Fruit fly (Drosophila melanogaster) whole organism, embryonic: ENCODE data around the gene CG5853.

Experiments
- Adf1 ChIP-seq: fragments of 200-800 bp; sonication (Bioruptor generic); IDR thresholded peaks from 2 replicates; pipeline ENCODE4 v1.3.6; 2022; ENCODE audit warnings: missing biosample characterization, missing genetic modification characterization
- Atf3 ChIP-seq: fragments of 200-800 bp; sonication (Bioruptor generic); optimal IDR thresholded peaks from 3 replicates; lab custom pipeline; 2016; ENCODE audit warnings: missing biosample characterization, missing genetic modification characterization
- Awh ChIP-seq: fragments of 200-800 bp; sonication (Bioruptor generic); IDR thresholded peaks from 2 replicates; pipeline ENCODE4, ENCODE4 v1.3.6; 2022; ENCODE audit warnings: missing biosample characterization, missing genetic modification characterization
- Bdp1 ChIP-seq: fragments of 200-800 bp; sonication (Bioruptor generic); optimal IDR thresholded peaks from 3 replicates; lab custom pipeline; 2016; ENCODE audit warnings: missing biosample characterization, missing genetic modification characterization
- CG10147 ChIP-seq: fragments of 200-800 bp; sonication (Bioruptor generic); optimal IDR thresholded peaks from 2 replicates; lab custom pipeline; 2019; ENCODE audit warnings: missing biosample characterization, mild to moderate bottlenecking, missing genetic modification characterization, moderate library complexity
- CG10321 ChIP-seq: fragments of 200-800 bp; sonication (Bioruptor generic); IDR thresholded peaks from 2 replicates; pipeline ENCODE4 v1.3.6; 2022; ENCODE audit warnings: missing biosample characterization, missing genetic modification characterization
- CG10654 ChIP-seq: fragments of 200-800 bp; sonication (Bioruptor generic); optimal IDR thresholded peaks from 2 replicates; lab custom pipeline; 2016; ENCODE audit warnings: missing biosample characterization, missing genetic modification characterization
- CG12744 ChIP-seq: fragments of 200-800 bp; sonication (Bioruptor generic); optimal IDR thresholded peaks from 2 replicates; lab custom pipeline; 2016; ENCODE audit warnings: missing biosample characterization, missing genetic modification characterization
- CG13287 ChIP-seq: fragments of 200-800 bp; sonication (Bioruptor generic); IDR thresholded peaks from 2 replicates; pipeline ENCODE4 v1.3.6; 2022; ENCODE audit warnings: missing biosample characterization, missing genetic modification characterization; ENCODE audit not compliant: partially characterized antibody
- CG13296 ChIP-seq: fragments of 200-800 bp; sonication (Bioruptor generic); optimal IDR thresholded peaks from 3 replicates; lab custom pipeline; 2018; ENCODE audit warnings: missing biosample characterization, mild to moderate bottlenecking, missing genetic modification characterization
- CG13424 ChIP-seq: fragments of 200-800 bp; sonication (Bioruptor generic); optimal IDR thresholded peaks from 2 replicates; lab custom pipeline; 2019; ENCODE audit warnings: missing biosample characterization, mild to moderate bottlenecking, missing genetic modification characterization, moderate library complexity
- CG14667 ChIP-seq: fragments of 200-800 bp; sonication (Bioruptor generic); IDR thresholded peaks from 2 replicates; pipeline ENCODE4 v1.3.6; 2022; ENCODE audit warnings: missing biosample characterization, missing genetic modification characterization
- CG17359 ChIP-seq: fragments of 200-800 bp; sonication (Bioruptor generic); optimal IDR thresholded peaks from 3 replicates; lab custom pipeline; 2018; ENCODE audit warnings: missing biosample characterization, mild to moderate bottlenecking, missing genetic modification characterization, moderate library complexity
- CG17568 ChIP-seq: fragments of 200-800 bp; sonication (Bioruptor generic); optimal IDR thresholded peaks from 2 replicates; lab custom pipeline; 2018; ENCODE audit warnings: missing biosample characterization, mild to moderate bottlenecking, missing genetic modification characterization, moderate library complexity
- CG18262 ChIP-seq: fragments of 200-800 bp; optimal IDR thresholded peaks from 3 replicates; lab custom pipeline; 2019; ENCODE audit warnings: missing biosample characterization, mild to moderate bottlenecking, missing genetic modification characterization, moderate library complexity
- CG18764 ChIP-seq: fragments of 200-800 bp; sonication (Bioruptor generic); optimal IDR thresholded peaks from 3 replicates; lab custom pipeline; 2016; ENCODE audit warnings: missing biosample characterization, missing genetic modification characterization
- CG2129 ChIP-seq: fragments of 200-800 bp; sonication (Bioruptor generic); IDR thresholded peaks from 2 replicates; pipeline ENCODE4 v1.3.6; 2022; ENCODE audit warnings: missing biosample characterization, missing genetic modification characterization; ENCODE audit not compliant: partially characterized antibody
- CG31224 ChIP-seq: fragments of 200-800 bp; sonication (Bioruptor generic); IDR thresholded peaks from 2 replicates; pipeline ENCODE4 v1.3.6; 2022; ENCODE audit warnings: missing biosample characterization, missing genetic modification characterization
- CG33213 ChIP-seq: fragments of 200-800 bp; sonication (Bioruptor generic); optimal IDR thresholded peaks from 3 replicates; lab custom pipeline; 2016; ENCODE audit warnings: missing biosample characterization, missing genetic modification characterization
- CG3407 ChIP-seq: fragments of 200-800 bp; sonication (Bioruptor generic); optimal IDR thresholded peaks from 2 replicates; lab custom pipeline; 2018; ENCODE audit warnings: missing biosample characterization, mild to moderate bottlenecking, missing genetic modification characterization
- CG3995 ChIP-seq: fragments of 200-800 bp; sonication (Bioruptor generic); optimal IDR thresholded peaks from 3 replicates; lab custom pipeline; 2016; ENCODE audit warnings: missing biosample characterization, missing genetic modification characterization
- CG6272 ChIP-seq: fragments of 200-800 bp; sonication (Bioruptor generic); IDR thresholded peaks from 2 replicates; pipeline ENCODE4 v1.3.6; 2022; ENCODE audit warnings: missing biosample characterization, missing genetic modification characterization
- CG6654 ChIP-seq: fragments of 200-800 bp; sonication (Bioruptor generic); optimal IDR thresholded peaks from 2 replicates; lab custom pipeline; 2017; ENCODE audit warnings: missing biosample characterization, mild to moderate bottlenecking, missing genetic modification characterization
- CG8089 ChIP-seq: fragments of 200-800 bp; sonication (Bioruptor generic); optimal IDR thresholded peaks from 3 replicates; lab custom pipeline; 2016; ENCODE audit warnings: missing biosample characterization, missing genetic modification characterization
- CG8290 ChIP-seq, 3 experiments: fragments of 200-800 bp; sonication (Bioruptor generic); optimal IDR thresholded peaks; 2 replicates each; lab custom pipeline; 2016 to 2019; ENCODE audit warnings: missing biosample characterization in 3 of 3, missing genetic modification characterization in 3 of 3, mild to moderate bottlenecking in 2 of 3, moderate library complexity in 1 of 3
- CG8478 ChIP-seq: fragments of >200 bp; optimal IDR thresholded peaks from 2 replicates; lab custom pipeline; 2018
- Deaf1 ChIP-seq: fragments of 200-800 bp; optimal IDR thresholded peaks from 3 replicates; lab custom pipeline; 2019; ENCODE audit warnings: missing biosample characterization, mild to moderate bottlenecking, missing genetic modification characterization, moderate library complexity
- Med ChIP-seq: fragments of 200-800 bp; sonication (Bioruptor generic); peaks from one replicate; lab custom pipeline; 2016; ENCODE audit warnings: missing biosample characterization, missing genetic modification characterization, mild to moderate bottlenecking, inconsistent platforms, moderate library complexity
- NK7.1 ChIP-seq: fragments of 200-800 bp; sonication (Bioruptor generic); optimal IDR thresholded peaks from 3 replicates; lab custom pipeline; 2016; ENCODE audit warnings: missing biosample characterization, missing genetic modification characterization
- Opbp ChIP-seq: fragments of 200-800 bp; sonication (Bioruptor generic); IDR thresholded peaks from 3 replicates; pipeline ENCODE4 v1.3.6; 2022; ENCODE audit warnings: missing biosample characterization, missing genetic modification characterization; ENCODE audit not compliant: partially characterized antibody
- Pdp1 ChIP-seq, 2 experiments: fragments of 200-800 bp; sonication (Bioruptor generic); optimal IDR thresholded peaks; 3 replicates each; lab custom pipeline; 2016; ENCODE audit warnings: missing biosample characterization in 2 of 2, missing genetic modification characterization in 2 of 2, mild to moderate bottlenecking in 1 of 2, moderate library complexity in 1 of 2
- Ptx1 ChIP-seq: fragments of 200-800 bp; sonication (Bioruptor generic); IDR thresholded peaks from 2 replicates; pipeline ENCODE4 v1.3.6; 2022; ENCODE audit warnings: missing biosample characterization, missing genetic modification characterization
- Rx ChIP-seq: fragments of 200-800 bp; sonication (Bioruptor generic); IDR thresholded peaks from 2 replicates; pipeline ENCODE4 v1.3.6; 2022; ENCODE audit warnings: missing biosample characterization, missing genetic modification characterization
- YL-1 ChIP-seq: fragments of 200-800 bp; sonication (Bioruptor generic); optimal IDR thresholded peaks from 3 replicates; lab custom pipeline; 2017; ENCODE audit warnings: missing biosample characterization, mild to moderate bottlenecking, missing genetic modification characterization
- ase ChIP-seq: fragments of 200-800 bp; sonication (Bioruptor generic); IDR thresholded peaks from 3 replicates; pipeline ENCODE4 v1.3.6; 2022; ENCODE audit warnings: missing biosample characterization, missing genetic modification characterization
- bigmax ChIP-seq: fragments of 200-800 bp; sonication (Bioruptor generic); optimal IDR thresholded peaks from 2 replicates; lab custom pipeline; 2018; ENCODE audit warnings: missing biosample characterization, mild to moderate bottlenecking, missing genetic modification characterization
- caup ChIP-seq: fragments of 200-800 bp; sonication (Bioruptor generic); optimal IDR thresholded peaks from 3 replicates; lab custom pipeline; 2017; ENCODE audit warnings: missing biosample characterization, mild to moderate bottlenecking, missing genetic modification characterization, moderate library complexity; ENCODE audit not compliant: severe bottlenecking
- corto ChIP-seq: fragments of 200-800 bp; sonication (Bioruptor generic); optimal IDR thresholded peaks from 2 replicates; lab custom pipeline; 2016; ENCODE audit warnings: missing biosample characterization, mild to moderate bottlenecking, missing genetic modification characterization, moderate library complexity
- crol ChIP-seq: fragments of 200-800 bp; sonication (Bioruptor generic); IDR thresholded peaks from 2 replicates; pipeline ENCODE4 v1.3.6; 2022; ENCODE audit warnings: missing biosample characterization, missing genetic modification characterization
- dm ChIP-seq: fragments of 200-800 bp; sonication (Bioruptor generic); optimal IDR thresholded peaks from 3 replicates; lab custom pipeline; 2016; ENCODE audit warnings: missing biosample characterization, missing genetic modification characterization
- emc ChIP-seq: fragments of 200-800 bp; sonication (Bioruptor generic); optimal IDR thresholded peaks from 2 replicates; lab custom pipeline; 2016; ENCODE audit warnings: missing biosample characterization, missing genetic modification characterization
- eyg ChIP-seq: fragments of 200-800 bp; sonication (Bioruptor generic); optimal IDR thresholded peaks from 3 replicates; lab custom pipeline; 2016; ENCODE audit warnings: missing biosample characterization, missing genetic modification characterization
- ftz-f1 ChIP-seq: fragments of 200-800 bp; sonication (Bioruptor generic); optimal IDR thresholded peaks from 2 replicates; lab custom pipeline; 2016; ENCODE audit warnings: missing biosample characterization, missing genetic modification characterization
- grn ChIP-seq: fragments of 200-800 bp; sonication (Bioruptor generic); optimal IDR thresholded peaks from 3 replicates; lab custom pipeline; 2017; ENCODE audit warnings: missing biosample characterization, missing genetic modification characterization
- her ChIP-seq: fragments of 200-800 bp; sonication (Bioruptor generic); optimal IDR thresholded peaks from 2 replicates; lab custom pipeline; 2016; ENCODE audit warnings: missing biosample characterization, missing genetic modification characterization
- nmo ChIP-seq: fragments of 200-800 bp; sonication (Bioruptor generic); optimal IDR thresholded peaks from 2 replicates; lab custom pipeline; 2018; ENCODE audit warnings: missing biosample characterization, mild to moderate bottlenecking, missing genetic modification characterization, moderate library complexity
- sc ChIP-seq, 3 experiments: fragments of >200 bp in 2 of 3; fragments of 200-800 bp in 1 of 3; sonication (Bioruptor generic) in 1 of 3; optimal IDR thresholded peaks; 2 replicates in 2 of 3; 3 replicates in 1 of 3; lab custom pipeline; 2017; ENCODE audit warnings: mild to moderate bottlenecking in 1 of 3, missing biosample characterization in 1 of 3, missing genetic modification characterization in 1 of 3, missing genetic modification reagents in 1 of 3
- sisA ChIP-seq: fragments of 200-800 bp; sonication (Bioruptor generic); IDR thresholded peaks from 2 replicates; pipeline ENCODE4 v1.3.6; 2022; ENCODE audit warnings: missing biosample characterization, missing genetic modification characterization
- yki ChIP-seq: fragments of >200 bp; optimal IDR thresholded peaks from 3 replicates; lab custom pipeline; 2018

Gene CG5853

DNA sequence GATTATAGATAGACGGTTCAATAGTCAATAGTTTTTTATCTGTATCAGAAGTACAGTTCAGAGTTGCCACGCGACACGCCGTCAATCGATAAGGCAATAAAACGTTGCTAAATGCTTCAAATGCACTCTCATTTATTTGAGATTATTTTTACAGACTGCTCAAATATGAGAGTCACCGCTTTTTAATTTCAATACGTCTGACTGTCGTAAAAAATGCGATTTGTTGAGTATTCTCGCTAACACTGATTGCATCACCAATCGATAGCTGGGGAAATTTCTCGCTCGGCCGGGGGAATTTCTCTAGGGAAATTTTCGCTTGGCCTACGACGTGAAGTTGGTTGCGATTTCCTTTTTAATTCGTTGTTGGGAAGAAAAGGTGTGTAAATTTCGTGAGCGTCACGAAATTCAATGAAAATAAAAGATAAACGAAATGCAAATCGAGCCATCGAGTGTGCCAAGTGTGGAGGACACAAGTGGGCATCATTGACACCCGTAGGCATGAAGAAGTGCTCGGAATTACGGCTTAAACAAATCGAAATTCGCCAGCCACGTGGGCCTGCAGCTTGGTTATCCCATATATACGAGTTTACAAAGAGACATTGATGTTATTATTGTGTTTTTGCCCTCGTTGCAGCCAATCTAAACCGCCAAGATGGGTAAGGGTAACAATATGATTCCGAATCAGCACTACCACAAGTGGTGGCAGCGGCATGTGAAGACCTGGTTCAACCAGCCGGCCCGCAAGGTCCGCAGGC lies 19.7 kb upstream of the CG5853 start, which contains the start of the genes Dref and RpL13 (continued):
- TF ChIP-seq CG2129 (GFP tag; lab: Robert Waterston, UW) (peak; percentile 47), Ptx1 (GFP tag; lab: Robert Waterston, UW) (peak; percentile 69), CG31224 (peak; percentile 68), crol (GFP tag; lab: Robert Waterston, UW) (peak; percentile 43), corto (GFP tag; lab: Kevin White, UChicago) (peak; percentile 77), CG13287 (GFP tag; lab: Robert Waterston, UW) (peak; percentile 85), CG13296 (GFP tag; lab: Kevin White, UChicago) (peak; percentile 97), CG33213 (GFP tag; lab: Kevin White, UChicago) (peak; percentile 92), CG6654 (GFP tag; lab: Kevin White, UChicago) (peak; percentile 64), Rx (GFP tag; lab: Robert Waterston, UW) (peak; percentile 70), dm (GFP tag; lab: Kevin White, UChicago) (peak; percentile 96), CG3995 (GFP tag; lab: Kevin White, UChicago) (peak; percentile 77), CG10654 (GFP tag; lab: Kevin White, UChicago) (peak; percentile 79), caup (GFP tag; lab: Kevin White, UChicago) (peak; percentile 97), CG14667 (GFP tag; lab: Robert Waterston, UW) (peak; percentile 16; the same call in 1 of the 2 replicates), CG8290 (GFP tag; optimal IDR thresholded peaks at IDR 0.05; lab: Kevin White, UChicago) (peak; percentile 67), CG8290 (tag; optimal IDR thresholded peaks at IDR 0.05; lab: Kevin White, UChicago) (peak; percentile 87 to 92), sc (optimal IDR thresholded peaks at IDR 0.05; lab: Kevin White, UChicago) (no peak), sc (GFP tag; optimal IDR thresholded peaks at IDR 0.05; lab: Kevin White, UChicago) (peak; percentile 74), CG8089 (peak; percentile 73), CG6272 (GFP tag; lab: Robert Waterston, UW) (peak; percentile 61), CG13424 (tag; lab: Kevin White, UChicago) (peak; percentile 80), yki (lab: Kevin White, UChicago) (no peak), CG10147 (GFP tag; lab: Kevin White, UChicago) (peak; percentile 81), Med (GFP tag; lab: Kevin White, UChicago) (peak; percentile 99), Deaf1 (tag; lab: Kevin White, UChicago) (peak; percentile 64), CG10321 (GFP tag; lab: Robert Waterston, UW) (peak; percentile 63), grn (GFP tag; lab: Kevin White, UChicago) (peak; percentile 86), emc (GFP tag; lab: Kevin White, UChicago) (peak; percentile 79), NK7.1 (peak; percentile 92), eyg (GFP tag; lab: Kevin White, UChicago) (peak; percentile 89), nmo (GFP tag; lab: Kevin White, UChicago) (peak; percentile 84), bigmax (GFP tag; lab: Kevin White, UChicago) (peak; percentile 83), CG12744 (peak; percentile 80), her (GFP tag; lab: Kevin White, UChicago) (peak; percentile 88), CG3407 (peak; percentile 88), Adf1 (GFP tag; lab: Robert Waterston, UW) (peak; percentile 50), Opbp (GFP tag; lab: Robert Waterston, UW) (peak; percentile 99), Bdp1 (GFP tag; lab: Kevin White, UChicago) (peak; percentile 64), ftz-f1 (GFP tag; lab: Kevin White, UChicago) (peak; percentile 54), YL-1 (GFP tag; lab: Kevin White, UChicago) (peak; percentile 100), Pdp1 (GFP tag; optimal IDR thresholded peaks at IDR 0.05; lab: Kevin White, UChicago) (peak; percentile 79 to 99), CG17359 (tag; lab: Kevin White, UChicago) (peak; percentile 85), Awh (GFP tag; lab: Robert Waterston, UW) (peak; percentile 75), CG8478 (no peak), Atf3 (GFP tag; lab: Kevin White, UChicago) (peak; percentile 74), CG18764 (GFP tag; lab: Kevin White, UChicago) (peak; percentile 68), CG18262 (tag; lab: Kevin White, UChicago) (peak; percentile 80), sisA (GFP tag; lab: Robert Waterston, UW) (0 out of 2 replicates have a peak, but pooled peaks have one; percentile 19), ase (GFP tag; lab: Robert Waterston, UW) (peak; percentile 73; the same call in 2 of the 3 replicates), CG17568 (GFP tag; lab: Kevin White, UChicago) (no peak)
